Fruit fly (Drosophila melanogaster) whole organism, embryonic: ENCODE results near the gene Spps.

Source experiments
- CG11247 ChIP-seq: fragments of 200-800 bp; sonication (Bioruptor generic); IDR thresholded peaks from 2 replicates; pipeline ENCODE4 v1.3.6; 2022; ENCODE audit warnings: missing biosample characterization, missing genetic modification characterization
- CG12071 ChIP-seq: fragments of 200-800 bp; sonication (Bioruptor generic); optimal IDR thresholded peaks from 3 replicates; lab custom pipeline; 2018; ENCODE audit warnings: missing biosample characterization, mild to moderate bottlenecking, missing genetic modification characterization
- CG12391 ChIP-seq: fragments of 200-800 bp; sonication (Bioruptor generic); optimal IDR thresholded peaks from 3 replicates; lab custom pipeline; 2018; ENCODE audit warnings: missing biosample characterization, mild to moderate bottlenecking, missing genetic modification characterization, moderate library complexity
- CG12769 ChIP-seq: fragments of 200-800 bp; sonication (Bioruptor generic); optimal IDR thresholded peaks from 2 replicates; lab custom pipeline; 2019; ENCODE audit warnings: missing biosample characterization, mild to moderate bottlenecking, missing genetic modification characterization, moderate library complexity
- CG13123 ChIP-seq: fragments of 200-800 bp; sonication (Bioruptor generic); optimal IDR thresholded peaks from 2 replicates; lab custom pipeline; 2016; ENCODE audit warnings: missing biosample characterization, missing genetic modification characterization
- CG14710 ChIP-seq: fragments of 200-800 bp; sonication (Bioruptor generic); optimal IDR thresholded peaks from 3 replicates; lab custom pipeline; 2019; ENCODE audit warnings: missing biosample characterization, mild to moderate bottlenecking, missing genetic modification characterization, moderate library complexity
- CG1603 ChIP-seq: fragments of 200-800 bp; sonication (Bioruptor generic); optimal IDR thresholded peaks from 2 replicates; lab custom pipeline; 2019; ENCODE audit warnings: missing biosample characterization, mild to moderate bottlenecking, missing genetic modification characterization, moderate library complexity
- CG16815 ChIP-seq: fragments of 200-800 bp; sonication (Bioruptor generic); optimal IDR thresholded peaks from 3 replicates; lab custom pipeline; 2017; ENCODE audit warnings: missing biosample characterization, mild to moderate bottlenecking, missing genetic modification characterization
- CG17359 ChIP-seq: fragments of 200-800 bp; sonication (Bioruptor generic); optimal IDR thresholded peaks from 3 replicates; lab custom pipeline; 2018; ENCODE audit warnings: missing biosample characterization, mild to moderate bottlenecking, missing genetic modification characterization, moderate library complexity
- CG30020 ChIP-seq: fragments of 200-800 bp; optimal IDR thresholded peaks from 2 replicates; lab custom pipeline; 2019; ENCODE audit warnings: missing biosample characterization, mild to moderate bottlenecking, missing genetic modification characterization, moderate library complexity
- CG3065 ChIP-seq: fragments of 200-800 bp; sonication (Bioruptor generic); optimal IDR thresholded peaks from 2 replicates; lab custom pipeline; 2016; ENCODE audit warnings: missing biosample characterization, missing genetic modification characterization
- CG31388 ChIP-seq: fragments of 200-800 bp; sonication (Bioruptor generic); optimal IDR thresholded peaks from 2 replicates; lab custom pipeline; 2016; ENCODE audit warnings: missing biosample characterization, missing genetic modification characterization
- CG32767 ChIP-seq: fragments of 200-800 bp; sonication (Bioruptor generic); IDR thresholded peaks from 2 replicates; pipeline ENCODE4 v1.3.6; 2022; ENCODE audit warnings: missing biosample characterization, missing genetic modification characterization
- CG33213 ChIP-seq: fragments of 200-800 bp; sonication (Bioruptor generic); optimal IDR thresholded peaks from 3 replicates; lab custom pipeline; 2016; ENCODE audit warnings: missing biosample characterization, missing genetic modification characterization
- CG3407 ChIP-seq: fragments of 200-800 bp; sonication (Bioruptor generic); optimal IDR thresholded peaks from 2 replicates; lab custom pipeline; 2018; ENCODE audit warnings: missing biosample characterization, mild to moderate bottlenecking, missing genetic modification characterization
- CG34422 ChIP-seq: fragments of 200-800 bp; sonication (Bioruptor generic); IDR thresholded peaks from 3 replicates; pipeline ENCODE4 v1.3.6; 2022; ENCODE audit warnings: missing biosample characterization, missing genetic modification characterization
- CG4707 ChIP-seq: fragments of 200-800 bp; sonication (Bioruptor generic); optimal IDR thresholded peaks from 2 replicates; lab custom pipeline; 2018; ENCODE audit warnings: missing biosample characterization, mild to moderate bottlenecking, missing genetic modification characterization, moderate library complexity
- CG4854 ChIP-seq: fragments of 200-800 bp; sonication (Bioruptor generic); optimal IDR thresholded peaks from 2 replicates; lab custom pipeline; 2016; ENCODE audit warnings: missing biosample characterization, missing genetic modification characterization, inconsistent platforms
- CG5245 ChIP-seq: fragments of 200-800 bp; sonication (Bioruptor generic); optimal IDR thresholded peaks from 3 replicates; lab custom pipeline; 2016; ENCODE audit warnings: missing biosample characterization, missing genetic modification characterization
- CG6791 ChIP-seq: fragments of 200-800 bp; sonication (Bioruptor generic); IDR thresholded peaks from 3 replicates; pipeline ENCODE4 v1.3.6; 2022; ENCODE audit warnings: missing biosample characterization, missing genetic modification characterization; ENCODE audit not compliant: partially characterized antibody
- CG9215 ChIP-seq: fragments of 200-800 bp; sonication (Bioruptor generic); IDR thresholded peaks from 2 replicates; pipeline ENCODE4 v1.3.6; 2022; ENCODE audit warnings: missing biosample characterization, missing genetic modification characterization
- CkIIα-i1 ChIP-seq: fragments of 200-800 bp; sonication (Bioruptor generic); IDR thresholded peaks from 2 replicates; pipeline ENCODE4 v1.3.6; 2022; ENCODE audit warnings: missing biosample characterization, missing genetic modification characterization
- CoRest ChIP-seq: fragments of 200-800 bp; sonication (Bioruptor generic); optimal IDR thresholded peaks from 3 replicates; lab custom pipeline; 2018; ENCODE audit warnings: missing biosample characterization, mild to moderate bottlenecking, missing genetic modification characterization, moderate library complexity
- D19A ChIP-seq: fragments of 200-800 bp; optimal IDR thresholded peaks from 3 replicates; lab custom pipeline; 2019; ENCODE audit warnings: missing biosample characterization, mild to moderate bottlenecking, missing genetic modification characterization, moderate library complexity
- HLH4C ChIP-seq: fragments of 200-800 bp; sonication (Bioruptor generic); IDR thresholded peaks from 3 replicates; pipeline ENCODE4 v1.3.6; 2022; ENCODE audit warnings: missing biosample characterization, missing genetic modification characterization; ENCODE audit not compliant: partially characterized antibody
- Optix ChIP-seq: fragments of 200-800 bp; sonication (Bioruptor generic); IDR thresholded peaks from 3 replicates; pipeline ENCODE4 v1.3.6; 2022; ENCODE audit warnings: missing biosample characterization, missing genetic modification characterization
- Sox100B ChIP-seq: fragments of 200-800 bp; sonication (Bioruptor generic); optimal IDR thresholded peaks from 3 replicates; lab custom pipeline; 2018; ENCODE audit warnings: missing biosample characterization, mild to moderate bottlenecking, missing genetic modification characterization
- Sry-β ChIP-seq: fragments of 200-800 bp; sonication (Bioruptor generic); optimal IDR thresholded peaks from 2 replicates; lab custom pipeline; 2018; ENCODE audit warnings: missing biosample characterization, mild to moderate bottlenecking, missing genetic modification characterization, moderate library complexity
- Taf1 ChIP-seq: fragments of 200-800 bp; sonication (Bioruptor generic); IDR thresholded peaks from 2 replicates; pipeline ENCODE4 v1.3.6; 2022; ENCODE audit warnings: missing biosample characterization, missing genetic modification characterization
- aop ChIP-seq: fragments of 200-800 bp; sonication (Bioruptor generic); IDR thresholded peaks from 2 replicates; pipeline ENCODE4 v1.3.6; 2022; ENCODE audit warnings: missing biosample characterization, missing genetic modification characterization
- bcd ChIP-seq: fragments of 200-800 bp; sonication (Bioruptor generic); optimal IDR thresholded peaks from 2 replicates; lab custom pipeline; 2017; ENCODE audit warnings: missing biosample characterization, mild to moderate bottlenecking, missing genetic modification characterization
- cad ChIP-seq: fragments of >200 bp; optimal IDR thresholded peaks from 2 replicates; lab custom pipeline; 2017; ENCODE audit warnings: missing biosample characterization, missing genetic modification characterization
- ci ChIP-seq: fragments of 200-800 bp; sonication (Bioruptor generic); IDR thresholded peaks from 3 replicates; pipeline ENCODE4 v1.3.6; 2022; ENCODE audit warnings: missing biosample characterization, missing genetic modification characterization
- da ChIP-seq: fragments of 200-800 bp; sonication (Bioruptor generic); optimal IDR thresholded peaks from 2 replicates; lab custom pipeline; 2016; ENCODE audit warnings: missing biosample characterization, missing genetic modification characterization
- en ChIP-seq: fragments of 200-800 bp; sonication (Bioruptor generic); optimal IDR thresholded peaks from 2 replicates; lab custom pipeline; 2016; ENCODE audit warnings: missing biosample characterization, missing genetic modification characterization
- gcm ChIP-seq: fragments of 200-800 bp; sonication (Bioruptor generic); optimal IDR thresholded peaks from 2 replicates; lab custom pipeline; 2019; ENCODE audit warnings: missing biosample characterization, mild to moderate bottlenecking, missing genetic modification characterization, moderate library complexity
- ind ChIP-seq: fragments of 200-800 bp; sonication (Bioruptor generic); optimal IDR thresholded peaks from 3 replicates; lab custom pipeline; 2016; ENCODE audit warnings: missing biosample characterization, missing genetic modification characterization
- lmd ChIP-seq: fragments of 200-800 bp; sonication (Bioruptor generic); IDR thresholded peaks from 2 replicates; pipeline ENCODE4 v1.3.6; 2022; ENCODE audit warnings: missing biosample characterization, missing genetic modification characterization
- mam ChIP-seq: fragments of 200-800 bp; sonication (Bioruptor generic); optimal IDR thresholded peaks from 3 replicates; lab custom pipeline; 2016; ENCODE audit warnings: missing biosample characterization, missing genetic modification characterization
- nau ChIP-seq: fragments of 200-800 bp; sonication (Bioruptor generic); optimal IDR thresholded peaks from 3 replicates; lab custom pipeline; 2017; ENCODE audit warnings: missing biosample characterization, mild to moderate bottlenecking, missing genetic modification characterization, missing genetic modification reagents
- onecut ChIP-seq: fragments of 200-800 bp; sonication (Bioruptor generic); IDR thresholded peaks from 2 replicates; pipeline ENCODE4 v1.3.6; 2022; ENCODE audit warnings: missing biosample characterization, missing genetic modification characterization
- repo ChIP-seq: fragments of 200-800 bp; sonication (Bioruptor generic); optimal IDR thresholded peaks from 2 replicates; lab custom pipeline; 2016; ENCODE audit warnings: missing biosample characterization, missing genetic modification characterization
- ro ChIP-seq: fragments of 200-800 bp; sonication (Bioruptor generic); IDR thresholded peaks from 2 replicates; pipeline ENCODE4 v1.3.6; 2022; ENCODE audit warnings: missing biosample characterization, missing genetic modification characterization
- sens ChIP-seq: fragments of 200-800 bp; sonication (Bioruptor generic); peaks from one replicate; lab custom pipeline; 2016; ENCODE audit warnings: missing biosample characterization, missing genetic modification characterization
- sim ChIP-seq: fragments of 200-800 bp; sonication (Bioruptor generic); IDR thresholded peaks from 2 replicates; pipeline ENCODE4 v1.3.6; 2022; ENCODE audit warnings: missing biosample characterization, missing genetic modification characterization
- slbo ChIP-seq: fragments of 200-800 bp; sonication (Bioruptor generic); IDR thresholded peaks from 2 replicates; pipeline ENCODE4 v1.3.6; 2022; ENCODE audit warnings: missing biosample characterization, missing genetic modification characterization
- sna ChIP-seq: fragments of 200-800 bp; sonication (Bioruptor generic); IDR thresholded peaks from 2 replicates; pipeline ENCODE4 v1.3.6; 2022; ENCODE audit warnings: missing biosample characterization, missing genetic modification characterization; ENCODE audit not compliant: partially characterized antibody
- sob ChIP-seq: fragments of 200-800 bp; sonication (Bioruptor generic); IDR thresholded peaks from 2 replicates; pipeline ENCODE4 v1.3.6; 2022; ENCODE audit warnings: missing biosample characterization, missing genetic modification characterization
- sqz ChIP-seq: fragments of 200-800 bp; sonication (Bioruptor generic); optimal IDR thresholded peaks from 3 replicates; lab custom pipeline; 2018; ENCODE audit warnings: missing biosample characterization, mild to moderate bottlenecking, missing genetic modification characterization
- tna ChIP-seq: fragments of 200-800 bp; sonication (Bioruptor generic); IDR thresholded peaks from 2 replicates; pipeline ENCODE4 v1.3.6; 2022; ENCODE audit warnings: missing biosample characterization, missing genetic modification characterization; ENCODE audit not compliant: partially characterized antibody

Gene Spps

dm6 chr3R:24233366-24234161, 6.8 kb upstream of the Spps start (continued):
- TF ChIP-seq Optix (GFP tag; lab: Robert Waterston, UW) = no peak
- TF ChIP-seq sna (GFP tag; lab: Robert Waterston, UW) = 0 out of 2 replicates have a peak, but pooled peaks have one; percentile 18
- TF ChIP-seq CG33213 (GFP tag; lab: Kevin White, UChicago) = no peak
- no peak for TF ChIP-seq en (GFP tag; lab: Kevin White, UChicago)
- TF ChIP-seq CG34422 (GFP tag; lab: Robert Waterston, UW) = peak; percentile 64; the same call in 1 of the 3 replicates
- TF ChIP-seq sqz (GFP tag; lab: Kevin White, UChicago) = no peak
- TF ChIP-seq gcm (GFP tag; lab: Kevin White, UChicago) = no peak
- no peak for TF ChIP-seq mam
- TF ChIP-seq ci (GFP tag; lab: Robert Waterston, UW) = peak; percentile 57; the same call in 1 of the 3 replicates
- TF ChIP-seq cad (GFP tag; lab: Kevin White, UChicago) = no peak
- no peak for TF ChIP-seq HLH4C
- TF ChIP-seq slbo (GFP tag; lab: Robert Waterston, UW) = no peak
- no peak for TF ChIP-seq CG4707
- TF ChIP-seq CG17359 (tag; lab: Kevin White, UChicago) = no peak
- no peak for TF ChIP-seq CG31388 (GFP tag; lab: Kevin White, UChicago)
- TF ChIP-seq ro (GFP tag; lab: Robert Waterston, UW) = no peak
- TF ChIP-seq CG5245 (GFP tag; lab: Kevin White, UChicago) = no peak
- TF ChIP-seq CG9215 (GFP tag; lab: Robert Waterston, UW) = no peak
- no peak for TF ChIP-seq sim (GFP tag; lab: Robert Waterston, UW)
- TF ChIP-seq lmd (GFP tag; lab: Robert Waterston, UW) = no peak
- TF ChIP-seq CG16815 (GFP tag; lab: Kevin White, UChicago) = no peak
- TF ChIP-seq CG1603 (tag; lab: Kevin White, UChicago) = no peak
- TF ChIP-seq aop (GFP tag; lab: Robert Waterston, UW) = 0 out of 2 replicates have a peak, but pooled peaks have one; percentile 6
- no peak for TF ChIP-seq tna
- TF ChIP-seq CG3407 (GFP tag; lab: Kevin White, UChicago) = no peak
- TF ChIP-seq CG30020 (tag; lab: Kevin White, UChicago) = no peak
- no peak for TF ChIP-seq onecut (GFP tag; lab: Robert Waterston, UW)
- TF ChIP-seq CG12071 (GFP tag; lab: Kevin White, UChicago) = no peak
- TF ChIP-seq CG14710 = peak; percentile 11
- peak; percentile 37 for TF ChIP-seq CG12391
- peak; percentile 85 for TF ChIP-seq sens (GFP tag; lab: Kevin White, UChicago)
- TF ChIP-seq CG13123 (GFP tag; lab: Kevin White, UChicago) = no peak
- TF ChIP-seq repo (GFP tag; lab: Kevin White, UChicago) = peak; percentile 24
- TF ChIP-seq CG12769 = no peak
- no peak for TF ChIP-seq sob
- no peak for TF ChIP-seq D19A (tag; lab: Kevin White, UChicago)
- TF ChIP-seq CG11247 (GFP tag; lab: Robert Waterston, UW) = no peak
- no peak for TF ChIP-seq Sox100B (GFP tag; lab: Kevin White, UChicago)
- TF ChIP-seq nau = no peak
- TF ChIP-seq CoRest (tag; lab: Kevin White, UChicago) = no peak
- no peak for TF ChIP-seq CG3065 (GFP tag; lab: Kevin White, UChicago)
- no peak for TF ChIP-seq CG6791 (GFP tag; lab: Robert Waterston, UW)
- TF ChIP-seq CkIIα-i1 = no peak
- TF ChIP-seq Sry-β (GFP tag; lab: Kevin White, UChicago) = no peak
- TF ChIP-seq bcd (GFP tag; lab: Kevin White, UChicago) = no peak
- no peak for TF ChIP-seq Taf1
- no peak for TF ChIP-seq ind (GFP tag; lab: Kevin White, UChicago)
- no peak for TF ChIP-seq CG32767 (GFP tag; lab: Robert Waterston, UW)
- TF ChIP-seq da = no peak
- no peak for TF ChIP-seq CG4854 (GFP tag; lab: Kevin White, UChicago)
